Worm (Caenorhabditis elegans): ENCODE data around the gene F44E5.5.

F44E5.5 gene

DNA sequence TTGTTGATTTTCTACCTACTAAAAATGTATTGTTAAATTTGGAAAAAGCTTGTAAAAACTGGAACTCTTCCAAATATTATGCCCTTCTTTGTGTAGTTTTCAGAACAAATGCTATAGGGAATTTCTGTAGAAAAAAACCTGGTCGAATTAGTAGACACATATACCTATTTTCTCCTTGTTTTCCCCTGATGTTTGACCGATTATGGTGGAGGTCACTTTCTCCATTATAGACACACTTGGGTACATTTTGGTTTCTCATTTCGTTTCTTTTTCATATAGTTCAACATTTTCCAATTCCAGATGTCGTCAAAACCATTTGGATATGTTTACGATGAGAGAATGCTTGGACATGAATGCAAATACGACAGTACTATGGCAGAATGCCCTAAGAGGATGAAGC is 39.3 kb downstream of the F44E5.5 start, which contains the start of gene hda-5:
hda-5 (plus strand) TSS at position 301 of the 400 bp plus-strand sequence.
- no peak for TF ChIP-seq lin-15B (tag; optimal IDR thresholded peaks at IDR 0.05)
- no peak for TF ChIP-seq nhr-12 (tag; optimal IDR thresholded peaks at IDR 0.05)
- no peak for TF ChIP-seq hmg-11 (tag; optimal IDR thresholded peaks at IDR 0.05)

DNA sequence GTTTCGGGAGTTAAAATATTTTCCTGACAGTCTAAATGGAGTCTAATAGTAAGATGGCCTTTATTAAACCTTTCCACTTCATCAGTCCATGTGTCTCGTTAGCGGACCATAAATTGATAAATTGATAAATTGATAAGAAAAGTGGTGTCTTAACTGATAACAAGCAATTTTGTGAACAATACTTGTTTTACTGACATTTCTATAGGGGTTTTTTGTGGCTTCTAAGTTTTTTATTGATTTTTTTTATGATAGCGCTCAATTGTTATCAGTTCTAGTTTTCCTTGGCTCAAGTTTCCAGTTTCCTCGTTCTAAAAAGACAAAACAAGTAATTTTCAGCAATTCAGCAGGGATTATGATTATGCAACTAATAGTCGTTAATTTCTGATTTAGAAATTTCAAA is 43.0 kb downstream of the F44E5.5 start, which contains the start of gene F43G6.17:
F43G6.17 (plus strand) TSS at position 301 of the 400 bp plus-strand sequence.
- TF ChIP-seq aly-2 (tag; optimal IDR thresholded peaks at IDR 0.05) (no peak), nhr-77 (tag; optimal IDR thresholded peaks at IDR 0.05) (no peak), zag-1 (tag; optimal IDR thresholded peaks at IDR 0.05) (no peak), sea-2 (GFP tag; optimal IDR thresholded peaks at IDR 0.05) (no peak), nhr-43 (tag; optimal IDR thresholded peaks at IDR 0.05; ENCODE audit: poor library complexity, severe bottlenecking) (no peak), ztf-4 (tag; optimal IDR thresholded peaks at IDR 0.05) (no peak), ceh-28 (tag; optimal IDR thresholded peaks at IDR 0.05) (no peak), pha-4 (tag; optimal IDR thresholded peaks at IDR 0.05) (no peak), daf-12 (tag; optimal IDR thresholded peaks at IDR 0.05) (no peak), pqm-1 (tag; optimal IDR thresholded peaks at IDR 0.05) (no peak), egl-27 (tag; optimal IDR thresholded peaks at IDR 0.05) (no peak), eor-1 (tag; optimal IDR thresholded peaks at IDR 0.05) (no peak), nhr-11 (tag; optimal IDR thresholded peaks at IDR 0.05) (no peak)

ce11 chrII:11806256-11806655 is 46.8 kb downstream of the F44E5.5 start, which contains the start of gene jmjd-1.1:
Gene jmjd-1.1 (plus strand): TSS chrII:11806556.
- no peak for TF ChIP-seq nhr-67 (tag; optimal IDR thresholded peaks at IDR 0.05)

DNA sequence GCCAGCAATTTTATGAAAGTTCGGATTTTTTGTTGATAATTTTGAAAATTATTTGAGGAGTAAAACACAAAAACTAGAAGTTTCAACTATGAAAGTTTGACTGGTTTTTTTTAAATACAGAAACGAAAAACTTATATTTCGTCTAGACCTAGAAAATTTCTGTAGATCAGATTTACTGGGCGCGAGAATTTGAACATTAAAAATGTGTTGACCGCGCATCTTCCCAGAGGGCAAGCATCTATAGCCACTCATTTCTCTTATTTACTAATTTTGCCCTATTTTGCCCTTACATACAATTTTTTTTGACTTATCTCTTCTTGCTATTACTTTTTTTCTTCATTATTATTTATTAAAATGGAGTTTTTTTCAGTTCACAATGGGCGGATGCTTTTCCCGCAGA is 49.5 kb downstream of the F44E5.5 start, which contains the start of gene F43G6.10:
F43G6.10 (plus strand) TSS at position 371 of the 400 bp plus-strand sequence.
- TF ChIP-seq eor-1 (tag; optimal IDR thresholded peaks at IDR 0.05) (no peak), fkh-10 (GFP tag; optimal IDR thresholded peaks at IDR 0.05) (no peak), nhr-237 (tag; optimal IDR thresholded peaks at IDR 0.05) (no peak), hmg-11 (tag; optimal IDR thresholded peaks at IDR 0.05) (no peak), unc-39 (tag; optimal IDR thresholded peaks at IDR 0.05) (no peak), nhr-76 (tag; optimal IDR thresholded peaks at IDR 0.05) (no peak), pha-4 (tag; optimal IDR thresholded peaks at IDR 0.05) (no peak), ztf-4 (tag; optimal IDR thresholded peaks at IDR 0.05) (no peak), nfya-1 (tag; optimal IDR thresholded peaks at IDR 0.05; ENCODE audit: insufficient read depth) (no peak), fkh-2 (tag; optimal IDR thresholded peaks at IDR 0.05) (no peak)

ce11 chrII:11810436-11810835 is 51.0 kb downstream of the F44E5.5 start, which contains the start of gene F43G6.7:
Gene F43G6.7 (plus strand): TSS chrII:11810790.
- TF ChIP-seq nhr-237 (tag; optimal IDR thresholded peaks at IDR 0.05), result no peak
- no peak for TF ChIP-seq skn-1 (tag; optimal IDR thresholded peaks at IDR 0.05)
- no peak for TF ChIP-seq fos-1 (tag; optimal IDR thresholded peaks at IDR 0.05)
- no peak for TF ChIP-seq mml-1 (tag; optimal IDR thresholded peaks at IDR 0.05)
- no peak for TF ChIP-seq aly-2 (tag; optimal IDR thresholded peaks at IDR 0.05)
- no peak for TF ChIP-seq lin-39 (tag; optimal IDR thresholded peaks at IDR 0.05)
- TF ChIP-seq sea-2 (GFP tag; optimal IDR thresholded peaks at IDR 0.05), result no peak
- no peak for TF ChIP-seq elt-2 (tag; optimal IDR thresholded peaks at IDR 0.05)
- no peak for TF ChIP-seq tbx-2 (tag; optimal IDR thresholded peaks at IDR 0.05)

- TF ChIP-seq aly-2 (tag; optimal IDR thresholded peaks at IDR 0.05) (no peak), eor-1 (tag; optimal IDR thresholded peaks at IDR 0.05) (no peak), unc-39 (tag; optimal IDR thresholded peaks at IDR 0.05) (no peak), nhr-12 (tag; optimal IDR thresholded peaks at IDR 0.05) (no peak), ceh-28 (tag; optimal IDR thresholded peaks at IDR 0.05) (no peak), fkh-10 (GFP tag; optimal IDR thresholded peaks at IDR 0.05) (no peak), tbx-2 (tag; optimal IDR thresholded peaks at IDR 0.05) (no peak), sea-2 (GFP tag; optimal IDR thresholded peaks at IDR 0.05) (no peak), nhr-67 (tag; optimal IDR thresholded peaks at IDR 0.05) (no peak), zag-1 (tag; optimal IDR thresholded peaks at IDR 0.05) (no peak), egl-5 (tag; optimal IDR thresholded peaks at IDR 0.05) (no peak), nhr-25 (tag; optimal IDR thresholded peaks at IDR 0.05) (no peak), elt-1 (tag; optimal IDR thresholded peaks at IDR 0.05) (no peak), snpc-4 (tag; optimal IDR thresholded peaks at IDR 0.05) (no peak)
These were observed 51.8 kb downstream of the F44E5.5 start for ce11 chrII:11811241-11811640.

All from whole organism, L3 larva.